Worm (Caenorhabditis elegans): ENCODE data around the gene Y57G11C.31.

Y57G11C.31 gene

ce11 chrIV:14677095-14677633 lies at the start of gene Y57G11C.31:
Gene Y57G11C.31, plus strand, starts transcription at chrIV:14677370.
- TF ChIP-seq ama-1 (optimal IDR thresholded peaks at IDR 0.05), result no peak
- TF ChIP-seq F13C5.2 (tag; optimal IDR thresholded peaks at IDR 0.05), result no peak
- no peak for TF ChIP-seq hmg-4 (GFP tag; optimal IDR thresholded peaks at IDR 0.05)
- TF ChIP-seq ceh-36 (tag; optimal IDR thresholded peaks at IDR 0.05), result no peak
- no peak for TF ChIP-seq B0310.2 (tag; optimal IDR thresholded peaks at IDR 0.05)
- no peak for TF ChIP-seq aly-1 (tag; optimal IDR thresholded peaks at IDR 0.05)
- TF ChIP-seq sea-1 (GFP tag; conservative IDR thresholded peaks at IDR 0.05), result no peak
- TF ChIP-seq tra-4 (tag; optimal IDR thresholded peaks at IDR 0.05), result no peak
- no peak for TF ChIP-seq tbx-37 (GFP tag; conservative IDR thresholded peaks at IDR 0.05)
- no peak for TF ChIP-seq scrt-1 (GFP tag; IDR thresholded peaks at IDR 0.05)
- no peak for TF ChIP-seq hnd-1 (tag; optimal IDR thresholded peaks at IDR 0.05)
- no peak for TF ChIP-seq hmbx-1 (tag; optimal IDR thresholded peaks at IDR 0.05)
- no peak for TF ChIP-seq ceh-13 (GFP tag; optimal IDR thresholded peaks at IDR 0.05)
- TF ChIP-seq tbx-11 (GFP tag; IDR thresholded peaks at IDR 0.05), result no peak
- TF ChIP-seq pes-1 (GFP tag; IDR thresholded peaks at IDR 0.05), result no peak
- no peak for TF ChIP-seq flt-1 (GFP tag; IDR thresholded peaks at IDR 0.05)

- no peak for TF ChIP-seq flt-1 (GFP tag; IDR thresholded peaks at IDR 0.05)
- no peak for TF ChIP-seq hmg-4 (GFP tag; optimal IDR thresholded peaks at IDR 0.05)
- no peak for TF ChIP-seq scrt-1 (GFP tag; IDR thresholded peaks at IDR 0.05)
- no peak for TF ChIP-seq pes-1 (GFP tag; IDR thresholded peaks at IDR 0.05)
- no peak for TF ChIP-seq ama-1 (optimal IDR thresholded peaks at IDR 0.05)
- TF ChIP-seq hmbx-1 (tag; optimal IDR thresholded peaks at IDR 0.05), result no peak
- TF ChIP-seq F13C5.2 (tag; optimal IDR thresholded peaks at IDR 0.05), result no peak
- no peak for TF ChIP-seq tra-4 (tag; optimal IDR thresholded peaks at IDR 0.05)
- TF ChIP-seq ceh-36 (tag; optimal IDR thresholded peaks at IDR 0.05), result no peak
- TF ChIP-seq aly-1 (tag; optimal IDR thresholded peaks at IDR 0.05), result no peak
- no peak for TF ChIP-seq ets-7 (tag; optimal IDR thresholded peaks at IDR 0.05)
- TF ChIP-seq tbx-37 (GFP tag; conservative IDR thresholded peaks at IDR 0.05), result no peak
- TF ChIP-seq sea-1 (GFP tag; conservative IDR thresholded peaks at IDR 0.05), result no peak
These were observed 45.4 kb upstream of the Y57G11C.31 start for ce11 chrIV:14631726-14632125.

- no peak for TF ChIP-seq aly-1 (tag; optimal IDR thresholded peaks at IDR 0.05)
These were observed 44.4 kb upstream of the Y57G11C.31 start, which contains the start of gene irld-4 for ce11 chrIV:14632799-14633198. Gene irld-4, plus strand, starts transcription at chrIV:14633099.

ce11 chrIV:14634826-14635225 lies 42.3 kb upstream of the Y57G11C.31 start, which contains the start of gene ule-2:
Gene ule-2, plus strand, starts transcription at chrIV:14635126.
- no peak for TF ChIP-seq sea-1 (GFP tag; conservative IDR thresholded peaks at IDR 0.05)
- TF ChIP-seq tbx-11 (GFP tag; IDR thresholded peaks at IDR 0.05), result no peak
- no peak for TF ChIP-seq hnd-1 (tag; optimal IDR thresholded peaks at IDR 0.05)
- no peak for TF ChIP-seq hmbx-1 (tag; optimal IDR thresholded peaks at IDR 0.05)
- TF ChIP-seq ceh-13 (GFP tag; optimal IDR thresholded peaks at IDR 0.05), result no peak
- no peak for TF ChIP-seq B0310.2 (tag; optimal IDR thresholded peaks at IDR 0.05)
- no peak for TF ChIP-seq flt-1 (GFP tag; IDR thresholded peaks at IDR 0.05)
- TF ChIP-seq ets-7 (tag; optimal IDR thresholded peaks at IDR 0.05), result no peak
- TF ChIP-seq aly-1 (tag; optimal IDR thresholded peaks at IDR 0.05), result no peak

ce11 chrIV:14637413-14637812 lies 39.8 kb upstream of the Y57G11C.31 start, which contains the start of gene srlf-27:
Gene srlf-27, plus strand, starts transcription at chrIV:14637713.
- TF ChIP-seq ama-1 (optimal IDR thresholded peaks at IDR 0.05) (no peak), flt-1 (GFP tag; IDR thresholded peaks at IDR 0.05) (no peak), scrt-1 (GFP tag; IDR thresholded peaks at IDR 0.05) (no peak), F13C5.2 (tag; optimal IDR thresholded peaks at IDR 0.05) (no peak), hnd-1 (tag; optimal IDR thresholded peaks at IDR 0.05) (no peak), ets-7 (tag; optimal IDR thresholded peaks at IDR 0.05) (no peak), sea-1 (GFP tag; conservative IDR thresholded peaks at IDR 0.05) (no peak), aly-1 (tag; optimal IDR thresholded peaks at IDR 0.05) (no peak), B0310.2 (tag; optimal IDR thresholded peaks at IDR 0.05) (no peak), tbx-37 (GFP tag; conservative IDR thresholded peaks at IDR 0.05) (no peak), tra-4 (tag; optimal IDR thresholded peaks at IDR 0.05) (no peak), pes-1 (GFP tag; IDR thresholded peaks at IDR 0.05) (no peak), ceh-36 (tag; optimal IDR thresholded peaks at IDR 0.05) (no peak), hmbx-1 (tag; optimal IDR thresholded peaks at IDR 0.05) (no peak), ceh-13 (GFP tag; optimal IDR thresholded peaks at IDR 0.05) (no peak)

ce11 chrIV:14653066-14653465 lies 24.1 kb upstream of the Y57G11C.31 start, which contains the start of gene talp-3:
Gene talp-3, minus strand, starts transcription at chrIV:14653380.
- TF ChIP-seq hmg-4 (GFP tag; optimal IDR thresholded peaks at IDR 0.05), result no peak
- no peak for TF ChIP-seq scrt-1 (GFP tag; IDR thresholded peaks at IDR 0.05)
- TF ChIP-seq hnd-1 (tag; optimal IDR thresholded peaks at IDR 0.05), result no peak
- no peak for TF ChIP-seq ceh-36 (tag; optimal IDR thresholded peaks at IDR 0.05)
- no peak for TF ChIP-seq B0310.2 (tag; optimal IDR thresholded peaks at IDR 0.05)
- no peak for TF ChIP-seq sea-1 (GFP tag; conservative IDR thresholded peaks at IDR 0.05)
- TF ChIP-seq pes-1 (GFP tag; IDR thresholded peaks at IDR 0.05), result no peak
- TF ChIP-seq tbx-11 (GFP tag; IDR thresholded peaks at IDR 0.05), result no peak
- TF ChIP-seq ceh-13 (GFP tag; optimal IDR thresholded peaks at IDR 0.05), result no peak
- no peak for TF ChIP-seq F13C5.2 (tag; optimal IDR thresholded peaks at IDR 0.05)
- TF ChIP-seq tra-4 (tag; optimal IDR thresholded peaks at IDR 0.05), result no peak

ce11 chrIV:14656573-14657129 lies 20.5 kb upstream of the Y57G11C.31 start, which contains the start of gene Y57G11C.33:
Gene Y57G11C.33, plus strand, starts transcription at chrIV:14657079.
- no peak for TF ChIP-seq ama-1 (optimal IDR thresholded peaks at IDR 0.05)
- peak; percentile 14 for TF ChIP-seq F13C5.2 (tag; optimal IDR thresholded peaks at IDR 0.05)

Data from whole organism, early embryonic.